Worm (Caenorhabditis elegans): ENCODE results near the gene K03A11.4.

DNA sequence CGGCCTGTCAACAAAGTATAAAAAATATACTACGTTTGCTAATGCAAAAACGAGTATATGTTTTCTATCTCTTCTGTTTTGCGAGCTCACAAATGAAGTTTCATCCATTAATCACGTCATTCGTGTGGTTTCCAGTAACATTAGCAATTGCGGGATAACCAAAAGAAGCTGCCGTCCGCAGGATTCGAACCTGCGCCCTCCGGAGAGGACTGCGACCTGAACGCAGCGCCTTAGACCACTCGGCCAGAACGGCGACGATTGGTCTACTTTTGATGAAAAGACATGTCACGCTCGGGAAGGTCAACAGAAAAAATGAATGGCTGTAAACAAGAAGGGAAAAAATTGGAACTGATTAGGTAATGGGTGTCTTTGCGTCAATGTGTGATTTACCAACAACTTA, 39.2 kb upstream of the K03A11.4 start:
- TF ChIP-seq flt-1 (GFP tag; IDR thresholded peaks at IDR 0.05) = no peak
- TF ChIP-seq hmg-4 (GFP tag; optimal IDR thresholded peaks at IDR 0.05) = no peak
- TF ChIP-seq ama-1 (optimal IDR thresholded peaks at IDR 0.05) = no peak
- no peak for TF ChIP-seq B0310.2 (tag; optimal IDR thresholded peaks at IDR 0.05)
- no peak for TF ChIP-seq pes-1 (GFP tag; IDR thresholded peaks at IDR 0.05)
- TF ChIP-seq sea-1 (GFP tag; conservative IDR thresholded peaks at IDR 0.05) = no peak
- TF ChIP-seq tbx-37 (GFP tag; conservative IDR thresholded peaks at IDR 0.05) = no peak
- TF ChIP-seq F13C5.2 (tag; optimal IDR thresholded peaks at IDR 0.05) = no peak
- TF ChIP-seq tra-4 (tag; optimal IDR thresholded peaks at IDR 0.05) = no peak
- TF ChIP-seq ceh-13 (GFP tag; optimal IDR thresholded peaks at IDR 0.05) = no peak
- TF ChIP-seq ceh-36 (tag; optimal IDR thresholded peaks at IDR 0.05) = no peak
